Worm (Caenorhabditis elegans) whole organism, L2 larva: ENCODE data around the gene M163.1.
"Not testable (repeated sequence)": the region's sequence is repeated elsewhere in the genome, so short reads cannot be mapped to it uniquely, and the experiment has no call there.

Source experiments
- blmp-1 ChIP-seq: sonication (generic microtip); optimal IDR thresholded peaks from 2 replicates; lab custom pipeline; 2017; ENCODE audit warnings: missing genetic modification characterization, mild to moderate bottlenecking, missing compliant biosample characterization, antibody characterized with exemption, moderate library complexity; ENCODE audit not compliant: insufficient read depth
- fos-1 ChIP-seq: fragments of 150-350 bp; optimal IDR thresholded peaks from 2 replicates; lab custom pipeline; 2014; ENCODE audit warnings: missing biosample characterization, missing genetic modification characterization
- mab-5 ChIP-seq: fragments of 150-350 bp; optimal IDR thresholded peaks from 2 replicates; lab custom pipeline; 2014; ENCODE audit warnings: missing biosample characterization, missing genetic modification characterization
- nhr-12 ChIP-seq: fragments of 150-350 bp; optimal IDR thresholded peaks from 2 replicates; lab custom pipeline; 2014; ENCODE audit warnings: missing biosample characterization, missing genetic modification characterization
- nhr-77 ChIP-seq: fragments of 150-350 bp; optimal IDR thresholded peaks from 2 replicates; lab custom pipeline; 2014; ENCODE audit warnings: missing biosample characterization, missing genetic modification characterization
- unc-62 ChIP-seq: fragments of 150-350 bp; optimal IDR thresholded peaks from 2 replicates; lab custom pipeline; 2014; ENCODE audit warnings: missing biosample characterization, missing genetic modification reagents, missing genetic modification characterization

ce11 chrX:14528399-14528798 is 24.8 kb upstream of the M163.1 start, which contains the start of gene nspc-19:
- not testable (repeated sequence) for TF ChIP-seq fos-1 (tag; lab: Kevin White, UChicago); blmp-1 (tag; lab: Kevin White, UChicago); nhr-77; unc-62 (GFP tag; lab: Kevin White, UChicago); nhr-12 (tag; lab: Kevin White, UChicago); mab-5 (tag; lab: Kevin White, UChicago)
